Worm (Caenorhabditis elegans): ENCODE data around the gene fbxb-99.

DNA sequence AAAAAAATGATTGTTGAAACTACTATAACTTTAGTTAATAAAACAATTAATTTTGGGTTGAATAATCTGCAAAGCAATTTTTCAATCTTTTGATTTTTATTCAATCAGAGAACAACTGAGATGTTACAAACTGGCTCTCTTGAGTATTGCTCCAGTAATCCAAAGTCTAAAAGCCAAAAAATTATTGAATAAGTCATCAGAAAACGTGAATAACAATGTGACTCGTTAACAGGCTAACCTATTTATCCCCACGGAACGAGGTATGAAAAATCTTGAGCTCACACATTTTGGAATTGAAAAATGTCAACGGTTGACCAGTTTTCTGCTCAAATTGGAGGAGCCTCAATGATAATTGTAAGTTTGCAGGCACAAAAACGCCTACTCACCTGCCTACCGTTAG lies 35.7 kb downstream of the fbxb-99 start, which contains the start of gene srx-111:
- TF ChIP-seq pqm-1 (tag; optimal IDR thresholded peaks at IDR 0.05) (no peak), F13H6.1 (tag; optimal IDR thresholded peaks at IDR 0.05) (no peak), dve-1 (tag; optimal IDR thresholded peaks at IDR 0.05) (no peak), ceh-2 (tag; optimal IDR thresholded peaks at IDR 0.05) (no peak), unc-86 (tag; optimal IDR thresholded peaks at IDR 0.05) (no peak), C08G9.2 (tag; optimal IDR thresholded peaks at IDR 0.05) (no peak)

Measured in whole organism, late embryonic.